Worm (Caenorhabditis elegans) whole organism, L4/young adult: Measurements from ENCODE around the gene D1086.9.

Experiments used
- W03F9.2 ChIP-seq: fragments of 150-350 bp; optimal IDR thresholded peaks from 2 replicates; lab custom pipeline; 2014; ENCODE audit warnings: missing biosample characterization, missing genetic modification characterization
- dao-5 ChIP-seq: sonication (generic microtip); optimal IDR thresholded peaks from 2 replicates; lab custom pipeline; 2016; ENCODE audit warnings: missing genotype, missing genetic modification characterization, moderate library complexity, missing compliant biosample characterization
- him-1 ChIP-seq: sonication (generic microtip); optimal IDR thresholded peaks from 2 replicates; lab custom pipeline; 2016; ENCODE audit warnings: missing genotype, missing genetic modification reagents, missing genetic modification characterization, missing compliant biosample characterization

Gene D1086.9

ce11 chrV:14103970-14104369 lies at the start of gene D1086.9:
D1086.9 (plus strand) TSS chrV:14104270.
- no peak for TF ChIP-seq him-1 (tag; lab: Kevin White, UChicago)
- no peak for TF ChIP-seq W03F9.2 (tag; lab: Kevin White, UChicago)

ce11 chrV:14055097-14055496 lies 49.0 kb upstream of the D1086.9 start:
- TF ChIP-seq W03F9.2 (tag; lab: Kevin White, UChicago) (peak; percentile 71), him-1 (tag; lab: Kevin White, UChicago) (peak; percentile 65)

DNA sequence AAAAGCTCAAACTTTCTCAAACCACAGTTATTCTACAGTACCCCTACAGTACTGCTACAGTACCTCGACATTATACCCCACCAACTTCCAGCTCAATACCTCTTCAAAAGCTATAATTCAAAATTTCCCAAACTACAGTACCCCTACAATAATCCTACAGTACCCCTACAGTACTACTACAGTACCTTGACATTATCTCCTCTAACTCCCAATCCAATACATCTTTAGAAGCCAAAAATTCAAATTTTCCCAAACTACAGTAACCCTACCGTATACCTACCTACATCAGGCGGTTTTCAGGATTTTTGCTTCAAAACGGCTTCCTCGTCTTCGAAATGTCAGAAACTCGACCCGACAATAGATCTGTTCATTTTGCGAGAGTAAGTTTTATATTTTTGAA lies 46.5 kb upstream of the D1086.9 start, which contains the start of gene F58D12.3:
Gene F58D12.3, plus strand, starts transcription at position 301 of the 400 bp plus-strand sequence.
- TF ChIP-seq him-1 (tag; lab: Kevin White, UChicago) (no peak), W03F9.2 (tag; lab: Kevin White, UChicago) (no peak), dao-5 (tag; lab: Kevin White, UChicago) (no peak)

ce11 chrV:14063980-14064379 lies 40.1 kb upstream of the D1086.9 start:
- TF ChIP-seq W03F9.2 (tag; lab: Kevin White, UChicago), result no peak
- no peak for TF ChIP-seq him-1 (tag; lab: Kevin White, UChicago)
- TF ChIP-seq dao-5 (tag; lab: Kevin White, UChicago), result no peak

- TF ChIP-seq dao-5 (tag; lab: Kevin White, UChicago) (no peak), W03F9.2 (tag; lab: Kevin White, UChicago) (no peak), him-1 (tag; lab: Kevin White, UChicago) (no peak)
Observed at ce11 chrV:14064422-14064821, 39.6 kb upstream of the D1086.9 start, which contains the start of gene D1086.21. D1086.21 (plus strand) TSS chrV:14064722.

DNA sequence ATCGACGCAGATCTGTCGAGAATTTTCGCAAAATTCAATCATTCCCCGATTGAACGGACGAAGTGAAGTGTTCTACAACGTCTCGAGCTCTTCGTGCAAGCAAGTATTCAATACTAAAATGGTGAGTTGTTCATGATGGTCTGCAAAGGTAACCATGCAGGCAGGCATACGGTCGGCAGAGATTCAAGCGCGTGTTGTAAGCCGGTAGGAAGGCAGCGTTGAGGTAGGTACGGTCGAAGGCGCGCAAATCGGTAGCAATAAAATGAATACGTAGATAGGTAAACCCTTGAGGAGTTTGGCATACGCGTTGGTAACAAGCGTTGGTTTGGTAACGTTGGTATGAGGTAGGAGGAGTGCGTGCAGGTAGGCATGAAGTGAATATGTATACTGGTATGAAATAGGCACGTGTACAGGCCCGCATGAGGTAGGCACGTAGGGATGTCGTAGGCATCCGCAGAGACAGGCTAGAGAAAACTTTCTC lies 36.2 kb upstream of the D1086.9 start, which contains the start of gene D1086.17:
Gene D1086.17, plus strand, starts transcription at position 51 of the 481 bp plus-strand sequence.
- TF ChIP-seq him-1 (tag; lab: Kevin White, UChicago) (no peak), W03F9.2 (tag; lab: Kevin White, UChicago) (no peak), dao-5 (tag; lab: Kevin White, UChicago) (no peak)

DNA sequence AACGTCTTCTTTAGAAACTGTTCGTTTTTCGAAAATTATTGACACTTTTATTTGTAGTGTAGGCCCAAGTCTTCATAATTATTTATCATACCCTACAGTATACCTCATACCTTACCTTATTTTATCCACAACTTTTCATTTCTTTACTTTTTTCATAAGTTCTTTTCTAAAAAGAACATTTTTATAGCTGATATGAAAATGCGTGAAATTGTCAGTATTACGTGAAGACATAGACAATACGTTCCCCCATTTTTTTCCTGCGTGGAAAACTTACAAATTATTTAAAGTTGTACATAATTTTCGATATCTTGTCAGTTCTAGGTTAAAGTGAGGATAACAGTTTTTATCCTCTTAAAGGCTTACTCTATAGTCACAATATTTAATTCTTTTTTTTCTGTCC lies 34.2 kb upstream of the D1086.9 start:
- no peak for TF ChIP-seq dao-5 (tag; lab: Kevin White, UChicago)
- no peak for TF ChIP-seq him-1 (tag; lab: Kevin White, UChicago)
- no peak for TF ChIP-seq W03F9.2 (tag; lab: Kevin White, UChicago)

ce11 chrV:14074160-14074559 lies 29.9 kb upstream of the D1086.9 start, which contains the start of gene D1086.11:
D1086.11 (plus strand) TSS chrV:14074460.
- TF ChIP-seq dao-5 (tag; lab: Kevin White, UChicago) (no peak), him-1 (tag; lab: Kevin White, UChicago) (no peak), W03F9.2 (tag; lab: Kevin White, UChicago) (no peak)

ce11 chrV:14079501-14079900 lies 24.6 kb upstream of the D1086.9 start, which contains the start of gene D1086.6:
D1086.6 (plus strand) TSS chrV:14079801.
- TF ChIP-seq him-1 (tag; lab: Kevin White, UChicago), result no peak
- no peak for TF ChIP-seq W03F9.2 (tag; lab: Kevin White, UChicago)

ce11 chrV:14082453-14082852 lies 21.6 kb upstream of the D1086.9 start, which contains the start of gene D1086.10:
D1086.10 (plus strand) TSS chrV:14082753.
- TF ChIP-seq dao-5 (tag; lab: Kevin White, UChicago) (no peak), W03F9.2 (tag; lab: Kevin White, UChicago) (no peak), him-1 (tag; lab: Kevin White, UChicago) (no peak)

DNA sequence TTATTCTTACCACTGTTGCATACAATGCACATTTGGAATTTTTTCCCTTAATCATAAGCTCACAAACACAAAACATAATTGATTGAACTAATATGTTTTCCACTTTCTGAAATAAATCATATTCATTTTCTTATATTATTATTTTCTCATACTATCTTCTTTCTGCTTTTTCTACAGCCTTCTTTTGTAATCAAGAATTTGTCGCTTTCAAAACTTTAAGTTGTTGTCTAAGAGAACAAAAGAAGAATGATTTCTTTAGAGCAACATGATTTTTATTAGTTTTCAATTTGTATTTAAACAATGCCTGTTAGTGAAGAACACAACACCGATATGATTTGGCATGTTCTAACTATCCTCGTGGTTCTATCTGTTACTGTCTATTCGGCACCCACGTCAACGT lies 20.1 kb upstream of the D1086.9 start, which contains the start of gene D1086.7:
Gene D1086.7, plus strand, starts transcription at position 301 of the 400 bp plus-strand sequence.
- TF ChIP-seq dao-5 (tag; lab: Kevin White, UChicago) (no peak), W03F9.2 (tag; lab: Kevin White, UChicago) (no peak), him-1 (tag; lab: Kevin White, UChicago) (no peak)

- TF ChIP-seq him-1 (tag; lab: Kevin White, UChicago) (no peak), W03F9.2 (tag; lab: Kevin White, UChicago) (no peak), dao-5 (tag; lab: Kevin White, UChicago) (no peak)
Observed at ce11 chrV:14085589-14085988, 18.5 kb upstream of the D1086.9 start, which contains the start of gene D1086.18. D1086.18 (plus strand) TSS chrV:14085889.

ce11 chrV:14088051-14088450 lies 16.0 kb upstream of the D1086.9 start, which contains the start of gene D1086.19:
D1086.19 (plus strand) TSS chrV:14088351.
- TF ChIP-seq dao-5 (tag; lab: Kevin White, UChicago), result no peak
- TF ChIP-seq W03F9.2 (tag; lab: Kevin White, UChicago), result no peak
- TF ChIP-seq him-1 (tag; lab: Kevin White, UChicago), result no peak
